Worm (Caenorhabditis elegans) whole organism, young adult: Measurements from ENCODE around the gene B0462.4.
"Not testable (repeated sequence)": the region's sequence is repeated elsewhere in the genome, so short reads cannot be mapped to it uniquely, and the experiment has no call there.

Experiments
- F10E7.11 ChIP-seq: sonication (generic microtip); optimal IDR thresholded peaks from 2 replicates; lab custom pipeline; 2017; ENCODE audit warnings: mild to moderate bottlenecking, missing genetic modification characterization, moderate library complexity, missing compliant biosample characterization
- F22D6.2 ChIP-seq: sonication (generic microtip); optimal IDR thresholded peaks from 2 replicates; lab custom pipeline; 2016; ENCODE audit warnings: mild to moderate bottlenecking, missing genetic modification characterization, missing compliant biosample characterization
- K12H6.12 ChIP-seq: fragments of 200-800 bp; sonication (Bioruptor generic); optimal IDR thresholded peaks from 2 replicates; lab custom pipeline; 2018; ENCODE audit warnings: mild to moderate bottlenecking, missing genetic modification characterization, missing compliant biosample characterization
- T26A5.8 ChIP-seq: sonication (generic microtip); optimal IDR thresholded peaks from 2 replicates; lab custom pipeline; 2016; ENCODE audit warnings: missing genetic modification characterization, missing compliant biosample characterization
- Y53F4B.3 ChIP-seq: fragments of 200-800 bp; sonication (Bioruptor generic); IDR thresholded peaks from 2 replicates; pipeline ENCODE4 v1.3.6; 2022; ENCODE audit warnings: missing genetic modification reagents, missing genetic modification characterization, missing compliant biosample characterization
- atf-7 ChIP-seq: sonication (generic microtip); optimal IDR thresholded peaks from 2 replicates; lab custom pipeline; 2017; ENCODE audit warnings: mild to moderate bottlenecking, missing genetic modification characterization, missing compliant biosample characterization
- attf-6 ChIP-seq: fragments of 200-800 bp; sonication (Bioruptor generic); IDR thresholded peaks from 2 replicates; pipeline ENCODE4 v1.3.6; 2022; ENCODE audit warnings: missing genetic modification reagents, missing genetic modification characterization, missing compliant biosample characterization
- bed-1 ChIP-seq: fragments of 200-800 bp; sonication (Bioruptor generic); IDR thresholded peaks from 2 replicates; pipeline ENCODE4 v1.3.6; 2022; ENCODE audit warnings: missing genetic modification reagents, missing genetic modification characterization, missing compliant biosample characterization
- cebp-1 ChIP-seq, 2 experiments: fragments of 200-800 bp in 1 of 2; sonication (Bioruptor generic) in 1 of 2; sonication (generic microtip) in 1 of 2; IDR thresholded peaks in 1 of 2; optimal IDR thresholded peaks in 1 of 2; 2 replicates each; pipeline versions ENCODE4 v1.3.6 to Lab custom; 2017 to 2022; ENCODE audit warnings: missing compliant biosample characterization in 2 of 2, missing genetic modification characterization in 2 of 2, mild to moderate bottlenecking in 1 of 2, missing genetic modification reagents in 1 of 2, moderate library complexity in 1 of 2
- ceh-100 ChIP-seq: fragments of 200-800 bp; sonication (Bioruptor generic); IDR thresholded peaks from 2 replicates; pipeline ENCODE4 v1.3.6; 2022; ENCODE audit warnings: missing genetic modification reagents, missing genetic modification characterization, missing compliant biosample characterization
- ceh-40 ChIP-seq: fragments of 200-800 bp; sonication (Bioruptor generic); IDR thresholded peaks from 2 replicates; pipeline ENCODE4 v1.3.6; 2022; ENCODE audit warnings: missing genetic modification characterization, missing compliant biosample characterization
- ceh-79 ChIP-seq: sonication (generic microtip); optimal IDR thresholded peaks from 2 replicates; lab custom pipeline; 2017; ENCODE audit warnings: mild to moderate bottlenecking, missing genetic modification characterization, missing compliant biosample characterization
- dox-1 ChIP-seq: fragments of 200-800 bp; sonication (Bioruptor generic); IDR thresholded peaks from 2 replicates; pipeline ENCODE4 v1.3.6; 2022; ENCODE audit warnings: missing genetic modification reagents, missing genetic modification characterization, missing compliant biosample characterization
- hmg-1.2 ChIP-seq: fragments of 200-800 bp; sonication (Bioruptor generic); IDR thresholded peaks from 2 replicates; pipeline ENCODE4 v1.3.6; 2022; ENCODE audit warnings: missing genetic modification reagents, missing genetic modification characterization, missing compliant biosample characterization
- lir-1 ChIP-seq: fragments of 200-800 bp; sonication (Bioruptor generic); conservative IDR thresholded peaks from 2 replicates; pipeline ENCODE4 v1.3.6; 2022; ENCODE audit warnings: missing genetic modification reagents, missing genetic modification characterization, missing compliant biosample characterization
- lsy-27 ChIP-seq: sonication (generic microtip); optimal IDR thresholded peaks from 2 replicates; lab custom pipeline; 2017; ENCODE audit warnings: missing genetic modification characterization, mild to moderate bottlenecking, missing compliant biosample characterization, antibody characterized with exemption, missing genotype, borderline replicate concordance; ENCODE audit not compliant: insufficient read depth
- madf-8 ChIP-seq: fragments of 200-800 bp; sonication (Bioruptor generic); conservative IDR thresholded peaks from 2 replicates; pipeline ENCODE4 v1.3.6; 2022; ENCODE audit warnings: missing genetic modification reagents, missing genetic modification characterization, missing compliant biosample characterization
- mes-4 ChIP-seq: sonication (generic microtip); optimal IDR thresholded peaks from 2 replicates; lab custom pipeline; 2016; ENCODE audit warnings: missing genotype, missing genetic modification characterization, missing compliant biosample characterization
- nfya-2 ChIP-seq: fragments of 200-800 bp; sonication (Bioruptor generic); IDR thresholded peaks from 2 replicates; pipeline ENCODE4 v1.3.6; 2022; ENCODE audit warnings: missing genetic modification reagents, missing genetic modification characterization, missing compliant biosample characterization
- nhr-27 ChIP-seq: fragments of 200-800 bp; sonication (Bioruptor generic); optimal IDR thresholded peaks from 2 replicates; lab custom pipeline; 2018; ENCODE audit warnings: mild to moderate bottlenecking, missing genetic modification characterization, moderate library complexity, missing compliant biosample characterization
- nhr-80 ChIP-seq: sonication (generic microtip); optimal IDR thresholded peaks from 2 replicates; lab custom pipeline; 2016; ENCODE audit warnings: missing genetic modification characterization, missing compliant biosample characterization
- snpc-1.1 ChIP-seq: sonication (generic microtip); optimal IDR thresholded peaks from 2 replicates; lab custom pipeline; 2017; ENCODE audit warnings: missing genetic modification characterization, mild to moderate bottlenecking, missing compliant biosample characterization, antibody characterized with exemption, moderate library complexity, missing genotype, missing genetic modification reagents; ENCODE audit not compliant: insufficient read depth
- snpc-1.3 ChIP-seq: sonication (generic microtip); optimal IDR thresholded peaks from 2 replicates; lab custom pipeline; 2017; ENCODE audit warnings: missing genetic modification characterization, mild to moderate bottlenecking, missing compliant biosample characterization, antibody characterized with exemption, moderate library complexity, missing genotype, missing genetic modification reagents; ENCODE audit not compliant: insufficient read depth
- snpc-3.4 ChIP-seq: sonication (generic microtip); optimal IDR thresholded peaks from 2 replicates; lab custom pipeline; 2017; ENCODE audit warnings: missing genetic modification characterization, mild to moderate bottlenecking, missing compliant biosample characterization, antibody characterized with exemption, moderate library complexity, missing genotype, missing genetic modification reagents
- snpc-4 ChIP-seq, 5 experiments: fragments of 150-350 bp in 1 of 5; sonication (generic microtip) in 4 of 5; optimal IDR thresholded peaks; 2 replicates each; lab custom pipeline; 2014 to 2018; ENCODE audit warnings: missing genetic modification characterization in 5 of 5, missing biosample characterization in 3 of 5, antibody characterized with exemption in 2 of 5, mild to moderate bottlenecking in 2 of 5, missing compliant biosample characterization in 2 of 5, missing genotype in 2 of 5, moderate library complexity in 2 of 5, missing genetic modification reagents in 1 of 5
- tbx-9 ChIP-seq: sonication (generic microtip); optimal IDR thresholded peaks from 2 replicates; lab custom pipeline; 2016; ENCODE audit warnings: borderline replicate concordance, missing genetic modification characterization, inconsistent platforms, missing compliant biosample characterization
- ztf-18 ChIP-seq: sonication (generic microtip); optimal IDR thresholded peaks from 2 replicates; lab custom pipeline; 2016; ENCODE audit warnings: missing genotype, mild to moderate bottlenecking, missing genetic modification characterization, missing compliant biosample characterization
- ztf-26 ChIP-seq: sonication (generic microtip); optimal IDR thresholded peaks from 2 replicates; lab custom pipeline; 2017; ENCODE audit warnings: missing genetic modification characterization, missing compliant biosample characterization

Gene B0462.4

DNA sequence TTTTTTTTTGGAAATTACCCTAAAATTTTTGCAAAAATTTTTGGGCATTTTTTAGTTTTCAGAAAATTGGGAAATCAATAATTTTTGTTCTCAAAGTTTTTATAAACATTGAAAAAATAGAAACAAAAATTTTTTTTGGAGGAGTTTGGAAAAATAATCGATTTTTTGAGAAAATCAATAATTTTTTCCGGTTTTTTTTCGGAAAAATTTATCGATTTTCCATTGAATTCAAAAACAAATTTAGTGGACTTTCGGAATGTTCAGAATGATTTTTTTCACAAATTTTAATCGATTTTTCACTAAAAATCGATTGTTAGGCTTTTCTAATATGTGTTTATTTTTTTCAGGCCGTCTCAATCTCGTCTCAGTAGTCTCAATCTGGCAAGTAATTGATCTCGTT is 6.7 kb upstream of the B0462.4 start (continued):
- no peak for TF ChIP-seq snpc-1.3 (tag; lab: Kevin White, UChicago)
- no peak for TF ChIP-seq ceh-100 (GFP tag; lab: Robert Waterston, UW)
- no peak for TF ChIP-seq K12H6.12 (tag; lab: Kevin White, UChicago)
- no peak for TF ChIP-seq snpc-1.1 (tag; lab: Kevin White, UChicago)

DNA sequence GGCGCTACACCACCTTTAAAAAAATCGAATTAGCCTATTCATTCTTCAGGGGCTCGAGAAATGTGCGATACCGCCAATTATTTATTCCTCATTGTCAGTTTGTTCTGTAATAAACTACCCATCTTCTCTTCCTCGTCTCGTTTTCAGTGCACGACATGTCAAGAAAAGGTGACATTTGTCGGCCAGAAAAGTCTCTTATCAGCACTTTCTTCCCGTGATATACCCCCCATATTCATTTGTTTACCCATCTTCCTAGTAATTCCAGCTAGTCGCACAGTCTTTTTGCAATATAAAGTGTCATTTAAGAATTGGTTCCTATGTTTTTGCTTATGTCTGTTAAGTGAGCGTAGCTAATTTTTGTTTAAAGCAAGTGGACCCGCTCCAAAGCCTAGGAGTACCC is 6.5 kb downstream of the B0462.4 start:
- TF ChIP-seq lsy-27 (tag; lab: Kevin White, UChicago), result no peak
- 0 out of 2 replicates have a peak, but pooled peaks have one; percentile 21 for TF ChIP-seq dox-1 (GFP tag; lab: Robert Waterston, UW)
- peak; percentile 55 for TF ChIP-seq nhr-80 (tag; lab: Kevin White, UChicago)

DNA sequence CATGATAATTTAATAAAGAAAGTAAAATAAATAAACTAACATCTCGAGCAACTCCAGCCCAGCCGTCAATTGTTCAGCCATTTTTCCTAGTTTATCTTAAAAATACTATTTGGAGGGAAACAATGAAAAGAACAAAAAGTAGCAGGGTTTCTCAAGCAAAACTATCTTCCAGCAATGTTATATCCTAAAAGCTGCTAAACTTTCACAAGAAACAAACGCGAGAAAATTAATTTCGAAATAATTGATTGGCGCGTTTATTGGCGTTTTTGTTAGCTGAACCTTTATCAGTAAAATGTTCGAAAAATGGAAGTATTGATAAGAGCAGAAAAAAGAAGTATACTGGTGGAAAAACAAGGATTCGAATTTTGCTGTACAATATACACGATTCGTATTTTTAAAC is 7.8 kb downstream of the B0462.4 start, which contains the start of gene B0462.5:
Gene B0462.5, minus strand, starts transcription at position 101 of the 400 bp plus-strand sequence.
- TF ChIP-seq cebp-1 (GFP tag; IDR thresholded peaks at IDR 0.05; lab: Robert Waterston, UW) (0 out of 2 replicates have a peak, but pooled peaks have one; percentile 24), cebp-1 (tag; optimal IDR thresholded peaks at IDR 0.05; lab: Kevin White, UChicago) (no peak), lir-1 (GFP tag; lab: Robert Waterston, UW) (no peak)

DNA sequence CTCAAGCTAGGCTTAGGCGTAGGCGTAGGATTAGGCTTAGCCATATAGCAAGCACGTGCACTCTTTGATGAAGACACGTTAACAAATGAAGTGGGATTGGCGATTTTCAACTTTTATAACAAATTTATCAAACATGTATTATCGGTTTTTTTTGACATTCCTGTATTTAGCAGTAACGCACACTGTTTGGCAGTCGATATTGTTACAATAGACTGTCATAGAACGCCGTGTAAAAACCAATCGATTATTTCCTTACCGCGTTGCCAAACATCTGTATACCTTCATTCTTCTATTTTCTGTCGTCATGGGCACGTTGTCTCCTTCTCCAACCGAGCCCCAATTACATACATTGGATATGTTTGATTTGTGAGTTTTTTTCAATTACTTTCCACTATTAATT is 12.7 kb downstream of the B0462.4 start, which contains the start of gene fbxb-119:
Gene fbxb-119, plus strand, starts transcription at position 301 of the 400 bp plus-strand sequence.
- TF ChIP-seq mes-4 (tag; lab: Kevin White, UChicago) (no peak), ceh-40 (GFP tag; lab: Robert Waterston, UW) (no peak), Y53F4B.3 (GFP tag; lab: Robert Waterston, UW) (no peak), F22D6.2 (no peak), madf-8 (GFP tag; lab: Robert Waterston, UW) (no peak), snpc-4 (GFP tag; optimal IDR thresholded peaks at IDR 0.05; lab: Kevin White, UChicago) (no peak), snpc-4 (tag; optimal IDR thresholded peaks at IDR 0.05; lab: Kevin White, UChicago) (no peak), ceh-79 (tag; lab: Kevin White, UChicago) (no peak), T26A5.8 (tag; lab: Kevin White, UChicago) (no peak), tbx-9 (tag; lab: Kevin White, UChicago) (no peak), hmg-1.2 (GFP tag; lab: Robert Waterston, UW) (no peak), bed-1 (no peak), atf-7 (tag; lab: Kevin White, UChicago) (no peak), attf-6 (GFP tag; lab: Robert Waterston, UW) (no peak), ztf-26 (tag; lab: Kevin White, UChicago) (no peak), nhr-27 (tag; lab: Kevin White, UChicago) (no peak), nhr-80 (tag; lab: Kevin White, UChicago) (no peak), nfya-2 (GFP tag; lab: Robert Waterston, UW) (no peak), F10E7.11 (tag; lab: Kevin White, UChicago) (no peak)

DNA sequence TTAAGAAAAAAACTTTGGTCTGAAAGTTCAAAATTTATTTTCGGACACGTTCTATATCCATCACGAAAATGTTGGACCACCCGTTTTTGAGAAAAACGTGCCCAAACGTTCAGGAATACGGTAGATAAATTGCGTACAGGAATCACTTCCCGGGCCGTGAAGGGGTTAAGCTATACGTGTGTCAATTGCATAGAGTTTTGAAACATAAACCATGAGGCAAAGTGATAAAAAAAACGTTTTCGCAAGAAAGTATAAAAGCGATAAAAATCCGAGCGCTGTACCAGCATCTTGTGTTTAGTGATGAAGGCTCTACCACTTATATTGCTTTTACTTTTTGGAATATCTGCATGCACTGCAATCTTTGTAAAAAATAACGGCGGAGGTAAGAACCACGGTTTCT is 28.6 kb downstream of the B0462.4 start, which contains the start of gene Y51A2A.6:
Gene Y51A2A.6, plus strand, starts transcription at position 301 of the 400 bp plus-strand sequence.
- TF ChIP-seq snpc-3.4, ztf-18, snpc-1.1 (tag; lab: Kevin White, UChicago): not testable (repeated sequence)
- TF ChIP-seq, all 124 proteins: peak for 0; not testable (repeated sequence) for 124
